Fruit fly (Drosophila melanogaster): Measurements from ENCODE around the gene js.

js gene

dm6 chr3R:16341817-16342374, 26.2 kb downstream of the js start, which contains the start of the genes SF2 and pad (continued):
- peak; percentile 48 for TF ChIP-seq Atf-2 (GFP tag; optimal IDR thresholded peaks at IDR 0.05)
- TF ChIP-seq CG15073 (GFP tag; optimal IDR thresholded peaks at IDR 0.05), result peak; percentile 35
- TF ChIP-seq Nf-YC (tag; optimal IDR thresholded peaks at IDR 0.05), result peak; percentile 80
- TF ChIP-seq CG17912 (GFP tag; optimal IDR thresholded peaks at IDR 0.05), result peak; percentile 5
- TF ChIP-seq gt (GFP tag; IDR thresholded peaks at IDR 0.05), result no peak
- TF ChIP-seq stwl (tag; optimal IDR thresholded peaks at IDR 0.05), result peak; percentile 62
- no peak for TF ChIP-seq MTF-1 (GFP tag; optimal IDR thresholded peaks at IDR 0.05; ENCODE audit: borderline replicate concordance)
- peak; percentile 69 for TF ChIP-seq dmrt99B (tag; optimal IDR thresholded peaks at IDR 0.05)
- peak; percentile 82 for TF ChIP-seq dm (GFP tag; optimal IDR thresholded peaks at IDR 0.05)
- TF ChIP-seq CG7963 (GFP tag; IDR thresholded peaks at IDR 0.05; ENCODE audit: partially characterized antibody), result peak; percentile 76
- TF ChIP-seq CG9932 (GFP tag; IDR thresholded peaks at IDR 0.05), result peak; percentile 93
- peak; percentile 61; the same call in 2 of the 3 replicates for TF ChIP-seq so (GFP tag; IDR thresholded peaks at IDR 0.05)
- peak; percentile 76 for TF ChIP-seq CG7839 (tag; optimal IDR thresholded peaks at IDR 0.05)
- TF ChIP-seq CG33557 (GFP tag; optimal IDR thresholded peaks at IDR 0.05), result peak; percentile 78
- TF ChIP-seq Usf (GFP tag; optimal IDR thresholded peaks at IDR 0.05), result peak; percentile 55
- peak; percentile 76 for TF ChIP-seq Camta (GFP tag; optimal IDR thresholded peaks at IDR 0.05)
- peak; percentile 45; the same call in 1 of the 2 replicates for TF ChIP-seq CG8765 (GFP tag; IDR thresholded peaks at IDR 0.05)
- peak; percentile 78 for TF ChIP-seq CG18262 (tag; optimal IDR thresholded peaks at IDR 0.05)
- TF ChIP-seq CG7271 (tag; optimal IDR thresholded peaks at IDR 0.05), result peak; percentile 29
- no peak for TF ChIP-seq kah (GFP tag; optimal IDR thresholded peaks at IDR 0.05)
- TF ChIP-seq CG9609 (GFP tag; optimal IDR thresholded peaks at IDR 0.05), result peak; percentile 64
- TF ChIP-seq CG3163 (GFP tag; optimal IDR thresholded peaks at IDR 0.05), result peak; percentile 30
- no peak for TF ChIP-seq ro (GFP tag; IDR thresholded peaks at IDR 0.05)
- TF ChIP-seq klu (GFP tag; IDR thresholded peaks at IDR 0.05), result peak; percentile 60
- no peak for TF ChIP-seq Sox102F (GFP tag; optimal IDR thresholded peaks at IDR 0.05)
- peak; percentile 89 for TF ChIP-seq hbn (GFP tag; IDR thresholded peaks at IDR 0.05; ENCODE audit: partially characterized antibody)
- TF ChIP-seq HLH3B (GFP tag; IDR thresholded peaks at IDR 0.05), result peak; percentile 62
- TF ChIP-seq Xrp1 (GFP tag; IDR thresholded peaks at IDR 0.05), result peak; percentile 56; the same call in 1 of the 2 replicates
- TF ChIP-seq Hey (tag; optimal IDR thresholded peaks at IDR 0.05), result no peak
- peak; percentile 5 for TF ChIP-seq ab (GFP tag; optimal IDR thresholded peaks at IDR 0.05)
- TF ChIP-seq YL-1 (GFP tag; optimal IDR thresholded peaks at IDR 0.05), result peak; percentile 90
- TF ChIP-seq ato (GFP tag; IDR thresholded peaks at IDR 0.05; ENCODE audit: partially characterized antibody), result peak; percentile 68; the same call in 1 of the 2 replicates
- peak; percentile 87 for TF ChIP-seq ewg (GFP tag; optimal IDR thresholded peaks at IDR 0.05)
- TF ChIP-seq her (GFP tag; optimal IDR thresholded peaks at IDR 0.05), result no peak
- TF ChIP-seq CG4730 (GFP tag; IDR thresholded peaks at IDR 0.05), result 0 out of 2 replicates have a peak, but pooled peaks have one; percentile 39
- peak; percentile 91 for TF ChIP-seq nmo (GFP tag; optimal IDR thresholded peaks at IDR 0.05)
- peak; percentile 52 for TF ChIP-seq Lhr (GFP tag; optimal IDR thresholded peaks at IDR 0.05)
- TF ChIP-seq CG10321 (GFP tag; IDR thresholded peaks at IDR 0.05), result no peak
- TF ChIP-seq CG10654 (GFP tag; optimal IDR thresholded peaks at IDR 0.05), result peak; percentile 73
- TF ChIP-seq sr (GFP tag; IDR thresholded peaks at IDR 0.05), result no peak
- no peak for TF ChIP-seq zf30C (GFP tag; optimal IDR thresholded peaks at IDR 0.05)
- TF ChIP-seq wor (GFP tag; IDR thresholded peaks at IDR 0.05), result 0 out of 2 replicates have a peak, but pooled peaks have one; percentile 29
- no peak for TF ChIP-seq aop (GFP tag; IDR thresholded peaks at IDR 0.05)
- TF ChIP-seq cas (GFP tag; IDR thresholded peaks at IDR 0.05), result no peak
- TF ChIP-seq CG17328 (GFP tag; IDR thresholded peaks at IDR 0.05), result peak; percentile 57
- peak; percentile 81 for TF ChIP-seq gro (GFP tag; optimal IDR thresholded peaks at IDR 0.05)
- TF ChIP-seq CG10366 (GFP tag; IDR thresholded peaks at IDR 0.05), result 0 out of 2 replicates have a peak, but pooled peaks have one; percentile 60
- peak; percentile 79 for TF ChIP-seq CG11504 (tag; optimal IDR thresholded peaks at IDR 0.05)
- no peak for TF ChIP-seq ac (GFP tag; optimal IDR thresholded peaks at IDR 0.05)
- TF ChIP-seq Side (GFP tag; optimal IDR thresholded peaks at IDR 0.05), result peak; percentile 66
- no peak for TF ChIP-seq yki (optimal IDR thresholded peaks at IDR 0.05)
